Worm (Caenorhabditis elegans): ENCODE measurements around the gene coel-1.

DNA sequence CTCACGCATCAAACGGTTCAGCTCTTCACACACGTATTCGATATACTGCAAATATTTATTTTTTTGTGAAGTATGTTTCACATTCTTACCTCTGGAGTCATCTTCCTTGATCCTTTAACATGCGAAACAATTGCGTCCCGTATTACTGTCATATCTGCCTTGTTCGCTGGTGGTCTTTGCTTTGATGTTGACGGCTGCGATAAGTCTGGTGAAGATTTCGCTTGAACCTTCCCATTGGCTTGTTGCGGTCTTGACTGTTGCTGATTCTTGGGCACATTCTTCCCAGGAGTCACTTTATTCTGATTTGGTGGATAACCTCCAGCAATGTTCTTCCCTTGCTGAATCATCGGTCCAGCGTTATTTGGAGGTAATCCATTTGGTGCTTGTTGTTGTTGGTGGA lies 37.7 kb downstream of the coel-1 start:
- TF ChIP-seq ham-2 (GFP tag; optimal IDR thresholded peaks at IDR 0.05) = no peak
- TF ChIP-seq lin-32 (GFP tag; optimal IDR thresholded peaks at IDR 0.05) = no peak
- TF ChIP-seq snpc-4 (tag; optimal IDR thresholded peaks at IDR 0.05) = no peak
- TF ChIP-seq nhr-76 (tag; optimal IDR thresholded peaks at IDR 0.05) = no peak
- TF ChIP-seq ceh-39 (tag; optimal IDR thresholded peaks at IDR 0.05) = no peak
